Worm (Caenorhabditis elegans): ENCODE data around the gene C32D5.14.

Gene C32D5.14

DNA sequence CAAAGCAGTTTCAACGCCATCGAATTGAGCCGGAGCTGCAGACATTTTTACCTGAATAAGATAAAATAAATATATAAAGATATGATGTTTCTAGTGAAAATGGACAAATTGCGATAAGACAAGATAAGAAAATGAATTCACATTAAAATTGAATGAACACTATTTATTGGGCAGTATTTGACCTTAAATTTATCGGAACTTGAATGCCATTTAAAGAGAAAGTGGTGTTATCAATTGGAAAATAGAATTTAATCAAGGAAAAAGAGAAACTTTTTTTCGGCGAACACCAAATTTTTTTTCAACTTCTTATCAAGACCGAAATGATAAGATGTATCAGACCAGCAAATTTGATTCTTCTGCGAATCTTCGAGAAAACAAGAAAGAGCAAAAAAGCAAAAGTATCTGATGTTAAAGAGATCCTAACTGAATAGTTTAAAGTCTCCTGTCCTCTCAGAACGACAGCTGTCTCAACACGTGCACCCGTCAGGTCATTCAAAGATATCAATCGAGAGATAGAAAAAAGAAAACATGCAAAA is 45.2 kb upstream of the C32D5.14 start, which contains the start of gene upb-1 (continued):
- TF ChIP-seq zip-11 (GFP tag; IDR thresholded peaks at IDR 0.05), result no peak
- no peak for TF ChIP-seq spr-3 (GFP tag; optimal IDR thresholded peaks at IDR 0.05)
- no peak for TF ChIP-seq arid-1 (GFP tag; conservative IDR thresholded peaks at IDR 0.05)
- TF ChIP-seq lsy-2 (tag; optimal IDR thresholded peaks at IDR 0.05), result no peak
- TF ChIP-seq lin-15B (tag; optimal IDR thresholded peaks at IDR 0.05), result no peak
- TF ChIP-seq mes-2 (tag; optimal IDR thresholded peaks at IDR 0.05; ENCODE audit: poor library complexity, severe bottlenecking), result no peak
- peak; percentile 16 for TF ChIP-seq pqm-1 (tag; optimal IDR thresholded peaks at IDR 0.05)
- no peak for TF ChIP-seq ZK546.5 (tag; optimal IDR thresholded peaks at IDR 0.05)
- TF ChIP-seq ztf-7 (tag; optimal IDR thresholded peaks at IDR 0.05), result no peak
- TF ChIP-seq nhr-6 (tag; optimal IDR thresholded peaks at IDR 0.05), result no peak
- TF ChIP-seq hlh-30 (tag; optimal IDR thresholded peaks at IDR 0.05; ENCODE audit: insufficient read depth), result peak; percentile 41
- TF ChIP-seq egl-43 (GFP tag; IDR thresholded peaks at IDR 0.05), result no peak

DNA sequence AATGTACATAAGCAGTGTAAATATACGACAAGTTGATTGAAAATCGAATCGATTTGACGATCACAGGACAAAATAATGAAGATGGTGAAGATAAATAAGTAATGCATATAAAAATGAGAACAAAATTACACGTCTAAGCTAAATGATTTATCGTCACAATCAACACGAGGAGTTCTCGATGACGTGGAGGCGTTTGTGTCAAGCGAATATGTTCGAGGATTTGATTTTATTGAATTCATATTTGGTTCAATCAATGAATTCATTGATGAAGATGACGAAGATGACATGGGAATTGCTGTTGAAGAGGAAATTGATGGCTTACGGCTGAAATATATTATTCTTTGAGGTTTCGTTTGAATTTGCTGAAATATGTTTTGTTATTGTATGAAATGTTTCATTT is 42.8 kb upstream of the C32D5.14 start, which contains the start of gene nyn-3:
TSS of gene nyn-3 (minus strand) at position 101 of the 400 bp plus-strand sequence.
- TF ChIP-seq tag-97 (GFP tag; IDR thresholded peaks at IDR 0.05) (no peak), daf-8 (GFP tag; IDR thresholded peaks at IDR 0.05) (no peak), ceh-20 (GFP tag; IDR thresholded peaks at IDR 0.05) (no peak), dmd-6 (GFP tag; IDR thresholded peaks at IDR 0.05) (no peak), nhr-6 (tag; optimal IDR thresholded peaks at IDR 0.05) (no peak), F10B5.3 (tag; optimal IDR thresholded peaks at IDR 0.05) (no peak), T26A8.4 (GFP tag; IDR thresholded peaks at IDR 0.05) (no peak), gei-8 (GFP tag; optimal IDR thresholded peaks at IDR 0.05) (no peak), ctbp-1 (GFP tag; IDR thresholded peaks at IDR 0.05) (no peak), D1046.2 (GFP tag; IDR thresholded peaks at IDR 0.05) (no peak), nhr-25 (tag; optimal IDR thresholded peaks at IDR 0.05; ENCODE audit: borderline replicate concordance, insufficient read depth) (no peak), spr-3 (GFP tag; optimal IDR thresholded peaks at IDR 0.05) (no peak), rbr-2 (tag; optimal IDR thresholded peaks at IDR 0.05) (no peak)

DNA sequence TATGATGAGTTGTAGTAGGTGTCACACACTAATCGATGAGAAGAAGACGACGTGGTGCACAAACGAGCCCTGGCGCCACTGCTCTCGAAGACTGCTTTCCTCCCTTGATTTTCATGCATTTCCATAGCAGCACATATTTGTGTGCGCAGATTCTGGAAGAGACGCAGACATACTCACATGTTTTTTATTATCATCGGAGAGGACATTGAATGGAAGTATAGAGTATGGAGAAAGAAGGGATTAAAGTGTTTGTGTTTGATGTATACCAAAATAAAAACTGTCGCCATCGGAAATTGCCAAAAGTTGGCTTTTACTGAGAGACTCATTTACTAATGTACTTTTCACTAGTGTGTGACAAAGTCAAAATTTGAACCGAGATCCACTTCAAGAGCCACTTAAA is 41.0 kb upstream of the C32D5.14 start, which contains the start of gene mps-1:
TSS of gene mps-1 (minus strand) at position 101 of the 400 bp plus-strand sequence.
- TF ChIP-seq dmd-9 (GFP tag; IDR thresholded peaks at IDR 0.05), result no peak
- no peak for TF ChIP-seq ztf-11 (tag; optimal IDR thresholded peaks at IDR 0.05)
- no peak for TF ChIP-seq F37D6.2 (tag; optimal IDR thresholded peaks at IDR 0.05)
- no peak for TF ChIP-seq F44E2.7 (GFP tag; IDR thresholded peaks at IDR 0.05)
- TF ChIP-seq jun-1 (tag; optimal IDR thresholded peaks at IDR 0.05), result no peak
- no peak for TF ChIP-seq hlh-30 (tag; optimal IDR thresholded peaks at IDR 0.05; ENCODE audit: insufficient read depth)

DNA sequence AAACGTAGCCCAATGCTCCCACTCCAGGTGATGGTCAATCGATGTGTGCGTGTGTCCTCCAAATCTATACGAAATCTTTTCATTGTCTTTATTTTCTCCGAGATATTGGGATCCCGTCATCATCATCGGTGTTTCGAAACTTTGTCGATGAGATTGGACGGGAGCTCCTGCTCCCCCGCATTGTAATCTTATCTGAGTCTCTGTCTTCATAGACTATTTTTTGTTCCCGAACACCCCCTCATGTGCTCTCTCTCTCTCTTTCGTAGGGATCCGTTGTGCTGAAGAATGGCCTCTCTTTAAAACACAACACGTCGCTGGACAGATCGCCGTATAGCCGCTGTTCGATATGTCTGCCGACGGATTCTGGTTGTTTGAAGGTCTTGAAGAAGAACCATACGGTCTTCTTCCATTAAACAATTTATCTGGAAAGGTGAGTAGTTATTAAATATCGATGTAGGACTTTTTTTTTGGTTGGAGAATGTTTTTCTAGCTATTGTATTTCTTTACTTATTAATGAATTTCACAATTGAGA is 32.0 kb upstream of the C32D5.14 start, which contains the start of gene C29F5.1:
TSS of gene C29F5.1 (plus strand) at position 317 of the 532 bp plus-strand sequence.
- TF ChIP-seq daf-16 (GFP tag; optimal IDR thresholded peaks at IDR 0.05) (peak in 1 of 2 experiments; percentile 18), daf-16 (tag; optimal IDR thresholded peaks at IDR 0.05) (no peak), Y48G9A.11 (GFP tag; IDR thresholded peaks at IDR 0.05) (no peak), ZK337.2 (GFP tag; IDR thresholded peaks at IDR 0.05) (0 out of 2 replicates have a peak, but pooled peaks have one; percentile 41), nhr-11 (tag; optimal IDR thresholded peaks at IDR 0.05) (peak; percentile 36), nhr-28 (tag; optimal IDR thresholded peaks at IDR 0.05) (peak; percentile 4)

DNA sequence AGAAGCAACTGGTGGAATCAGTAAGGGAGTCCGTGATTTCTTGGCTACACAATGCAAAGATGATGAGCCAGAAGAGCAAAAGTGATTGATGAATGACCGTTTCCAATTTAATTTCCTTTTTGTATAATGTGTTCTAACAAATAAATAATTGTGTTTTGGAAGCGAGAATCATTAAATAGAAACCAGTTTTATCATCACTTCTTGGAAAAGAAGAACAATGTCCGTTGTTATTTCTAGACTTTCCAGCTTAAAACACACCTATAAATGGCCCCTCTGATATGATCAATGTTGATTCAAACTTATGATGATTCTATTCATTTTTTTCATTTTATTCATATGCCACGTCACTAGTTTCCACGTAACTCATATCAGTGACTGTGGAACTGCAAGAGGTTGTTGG is 29.2 kb upstream of the C32D5.14 start, which contains the start of gene C29F5.8:
TSS of gene C29F5.8 (plus strand) at position 301 of the 400 bp plus-strand sequence.
- TF ChIP-seq unc-62 (GFP tag; optimal IDR thresholded peaks at IDR 0.05 in 1 of 2), result no peak
- TF ChIP-seq unc-62 (tag; optimal IDR thresholded peaks at IDR 0.05), result no peak
- TF ChIP-seq F37D6.2 (tag; optimal IDR thresholded peaks at IDR 0.05), result no peak
- no peak for TF ChIP-seq lin-1 (GFP tag; IDR thresholded peaks at IDR 0.05)
- no peak for TF ChIP-seq zip-2 (tag; optimal IDR thresholded peaks at IDR 0.05)
- no peak for TF ChIP-seq Y105C5A.15 (GFP tag; IDR thresholded peaks at IDR 0.05)
- TF ChIP-seq zfp-3 (GFP tag; conservative IDR thresholded peaks at IDR 0.05), result no peak
- TF ChIP-seq ceh-82 (tag; optimal IDR thresholded peaks at IDR 0.05), result no peak
- TF ChIP-seq ceh-28 (tag; optimal IDR thresholded peaks at IDR 0.05), result no peak
- TF ChIP-seq dmd-8 (GFP tag; IDR thresholded peaks at IDR 0.05), result no peak
- no peak for TF ChIP-seq unc-130 (GFP tag; optimal IDR thresholded peaks at IDR 0.05)
- no peak for TF ChIP-seq php-3 (GFP tag; IDR thresholded peaks at IDR 0.05)
